Worm (Caenorhabditis elegans) whole organism, L2 larva: ENCODE data around the gene aakg-4.

Source experiments
- ZK546.5 ChIP-seq: sonication (generic microtip); optimal IDR thresholded peaks from 2 replicates; lab custom pipeline; 2017; ENCODE audit warnings: missing biosample characterization, missing genetic modification characterization
- ceh-82 ChIP-seq: fragments of 150-350 bp; optimal IDR thresholded peaks from 2 replicates; lab custom pipeline; 2014; ENCODE audit warnings: missing biosample characterization, missing genetic modification characterization
- elt-1 ChIP-seq: fragments of 150-350 bp; optimal IDR thresholded peaks from 2 replicates; lab custom pipeline; 2014; ENCODE audit warnings: missing biosample characterization, missing genetic modification characterization
- lin-39 ChIP-seq: fragments of 150-350 bp; optimal IDR thresholded peaks from 2 replicates; lab custom pipeline; 2014; ENCODE audit warnings: missing biosample characterization, missing genetic modification reagents, missing genetic modification characterization
- lsy-2 ChIP-seq, 2 experiments: fragments of 150-350 bp in 1 of 2; sonication (generic microtip) in 1 of 2; optimal IDR thresholded peaks; 2 replicates each; lab custom pipeline; 2014 to 2017; ENCODE audit warnings: missing biosample characterization in 2 of 2, missing genetic modification characterization in 2 of 2
- mdl-1 ChIP-seq, 2 experiments: fragments of 150-350 bp in 1 of 2; sonication (generic microtip) in 1 of 2; optimal IDR thresholded peaks; 2 replicates each; lab custom pipeline; 2017; ENCODE audit warnings: missing biosample characterization in 2 of 2, missing genetic modification characterization in 2 of 2
- nhr-12 ChIP-seq: fragments of 150-350 bp; optimal IDR thresholded peaks from 2 replicates; lab custom pipeline; 2014; ENCODE audit warnings: missing biosample characterization, missing genetic modification characterization
- nhr-129 ChIP-seq: fragments of 150-350 bp; optimal IDR thresholded peaks from 2 replicates; lab custom pipeline; 2014; ENCODE audit warnings: missing biosample characterization, missing genetic modification characterization
- nhr-77 ChIP-seq: fragments of 150-350 bp; optimal IDR thresholded peaks from 2 replicates; lab custom pipeline; 2014; ENCODE audit warnings: missing biosample characterization, missing genetic modification characterization
- skn-1 ChIP-seq: sonication (generic microtip); optimal IDR thresholded peaks from 2 replicates; lab custom pipeline; 2017; ENCODE audit warnings: missing biosample characterization, missing genetic modification characterization
- unc-55 ChIP-seq: fragments of 150-350 bp; sonication (generic microtip); optimal IDR thresholded peaks from 3 replicates; lab custom pipeline; 2014; ENCODE audit warnings: missing biosample characterization, missing genetic modification reagents, missing genetic modification characterization
- ztf-11 ChIP-seq: sonication (generic microtip); optimal IDR thresholded peaks from 2 replicates; lab custom pipeline; 2017; ENCODE audit warnings: missing biosample characterization, missing genetic modification characterization

ce11 chrX:2274237-2274636 is 44.9 kb downstream of the aakg-4 start, which contains the start of gene AH9.4:
- TF ChIP-seq ztf-11 (no peak), nhr-12 (no peak), nhr-77 (tag; lab: Kevin White, UChicago) (no peak), mdl-1 (tag; optimal IDR thresholded peaks at IDR 0.05; lab: Kevin White, UChicago) (no peak), elt-1 (tag; lab: Kevin White, UChicago) (no peak), lsy-2 (tag; optimal IDR thresholded peaks at IDR 0.05; lab: Kevin White, UChicago) (no peak), skn-1 (tag; lab: Kevin White, UChicago) (no peak), nhr-129 (tag; lab: Kevin White, UChicago) (no peak), lin-39 (no peak), ceh-82 (tag; lab: Kevin White, UChicago) (no peak), ZK546.5 (tag; lab: Kevin White, UChicago) (no peak), unc-55 (GFP tag; lab: Kevin White, UChicago) (no peak)
